Worm (Caenorhabditis elegans) whole organism, young adult: Measurements from ENCODE around the gene tag-89.

Experiments used
- B0035.1 ChIP-seq: sonication (generic microtip); optimal IDR thresholded peaks from 2 replicates; lab custom pipeline; 2016; ENCODE audit warnings: missing genetic modification characterization, mild to moderate bottlenecking, missing compliant biosample characterization, missing genotype, missing genetic modification reagents
- B0336.3 ChIP-seq: fragments of 200-800 bp; sonication (Bioruptor generic); IDR thresholded peaks from 2 replicates; pipeline ENCODE4 v1.3.6; 2022; ENCODE audit warnings: missing genetic modification characterization, missing compliant biosample characterization
- F23B12.7 ChIP-seq: sonication (generic microtip); optimal IDR thresholded peaks from 2 replicates; lab custom pipeline; 2017; ENCODE audit warnings: missing genetic modification characterization, mild to moderate bottlenecking, missing compliant biosample characterization, antibody characterized with exemption, moderate library complexity; ENCODE audit not compliant: insufficient read depth
- F49E8.2 ChIP-seq: sonication (generic microtip); optimal IDR thresholded peaks from 3 replicates; lab custom pipeline; 2017; ENCODE audit warnings: missing genetic modification characterization, mild to moderate bottlenecking, missing compliant biosample characterization, antibody characterized with exemption, moderate library complexity; ENCODE audit not compliant: insufficient read depth
- F52B5.7 ChIP-seq: sonication (generic microtip); optimal IDR thresholded peaks from 2 replicates; lab custom pipeline; 2016; ENCODE audit warnings: mild to moderate bottlenecking, missing genetic modification characterization, missing compliant biosample characterization
- F57A8.1 ChIP-seq: fragments of 200-800 bp; sonication (Bioruptor generic); optimal IDR thresholded peaks from 2 replicates; lab custom pipeline; 2018; ENCODE audit warnings: mild to moderate bottlenecking, missing genetic modification characterization, moderate library complexity, missing compliant biosample characterization
- K11D2.4 ChIP-seq: fragments of 200-800 bp; sonication (Bioruptor generic); IDR thresholded peaks from 2 replicates; pipeline ENCODE4 v1.3.6; 2022; ENCODE audit warnings: missing genetic modification reagents, missing genetic modification characterization, missing compliant biosample characterization
- K12H6.12 ChIP-seq: fragments of 200-800 bp; sonication (Bioruptor generic); optimal IDR thresholded peaks from 2 replicates; lab custom pipeline; 2018; ENCODE audit warnings: mild to moderate bottlenecking, missing genetic modification characterization, missing compliant biosample characterization
- T07F8.4 ChIP-seq: sonication (generic microtip); optimal IDR thresholded peaks from 2 replicates; lab custom pipeline; 2016; ENCODE audit warnings: mild to moderate bottlenecking, missing genetic modification characterization, moderate library complexity, missing compliant biosample characterization
- Y53F4B.3 ChIP-seq: fragments of 200-800 bp; sonication (Bioruptor generic); IDR thresholded peaks from 2 replicates; pipeline ENCODE4 v1.3.6; 2022; ENCODE audit warnings: missing genetic modification reagents, missing genetic modification characterization, missing compliant biosample characterization
- Y56A3A.18 ChIP-seq: fragments of 200-800 bp; sonication (Bioruptor generic); IDR thresholded peaks from 2 replicates; pipeline ENCODE4 v1.3.6; 2022; ENCODE audit warnings: missing genetic modification reagents, missing genetic modification characterization, missing compliant biosample characterization
- Y95B8A.8 ChIP-seq: fragments of 200-800 bp; sonication (Bioruptor generic); IDR thresholded peaks from 2 replicates; pipeline ENCODE4 v1.3.6; 2022; ENCODE audit warnings: missing genetic modification reagents, missing genetic modification characterization, missing compliant biosample characterization
- ama-1 ChIP-seq, 3 experiments: fragments of 150-350 bp in 1 of 3; sonication (generic microtip) in 2 of 3; optimal IDR thresholded peaks; 2 replicates each; lab custom pipeline; 2014 to 2018; ENCODE audit warnings: missing biosample characterization in 2 of 3, missing genetic modification characterization in 2 of 3, missing genetic modification reagents in 2 of 3
- aptf-2 ChIP-seq: fragments of 200-800 bp; sonication (Bioruptor generic); conservative IDR thresholded peaks from 2 replicates; pipeline ENCODE4 v1.3.6; 2022; ENCODE audit warnings: missing genetic modification reagents, missing genetic modification characterization, missing compliant biosample characterization
- aptf-3 ChIP-seq: fragments of 200-800 bp; sonication (Bioruptor generic); IDR thresholded peaks from 2 replicates; pipeline ENCODE4 v1.3.6; 2022; ENCODE audit warnings: missing genetic modification characterization, missing compliant biosample characterization
- attf-5 ChIP-seq: fragments of 200-800 bp; sonication (Bioruptor generic); optimal IDR thresholded peaks from 2 replicates; lab custom pipeline; 2018; ENCODE audit warnings: mild to moderate bottlenecking, missing genetic modification characterization, missing compliant biosample characterization
- bed-2 ChIP-seq: fragments of 200-800 bp; sonication (Bioruptor generic); IDR thresholded peaks from 2 replicates; pipeline ENCODE4 v1.3.6; 2022; ENCODE audit warnings: missing genetic modification reagents, missing genetic modification characterization, missing compliant biosample characterization
- cebp-1 ChIP-seq, 2 experiments: fragments of 200-800 bp in 1 of 2; sonication (Bioruptor generic) in 1 of 2; sonication (generic microtip) in 1 of 2; IDR thresholded peaks in 1 of 2; optimal IDR thresholded peaks in 1 of 2; 2 replicates each; pipeline versions ENCODE4 v1.3.6 to Lab custom; 2017 to 2022; ENCODE audit warnings: missing compliant biosample characterization in 2 of 2, missing genetic modification characterization in 2 of 2, mild to moderate bottlenecking in 1 of 2, missing genetic modification reagents in 1 of 2, moderate library complexity in 1 of 2
- ceh-79 ChIP-seq: sonication (generic microtip); optimal IDR thresholded peaks from 2 replicates; lab custom pipeline; 2017; ENCODE audit warnings: mild to moderate bottlenecking, missing genetic modification characterization, missing compliant biosample characterization
- chd-7 ChIP-seq: sonication (generic microtip); optimal IDR thresholded peaks from 2 replicates; lab custom pipeline; 2016; ENCODE audit warnings: mild to moderate bottlenecking, missing genetic modification characterization, moderate library complexity, missing compliant biosample characterization
- dox-1 ChIP-seq: fragments of 200-800 bp; sonication (Bioruptor generic); IDR thresholded peaks from 2 replicates; pipeline ENCODE4 v1.3.6; 2022; ENCODE audit warnings: missing genetic modification reagents, missing genetic modification characterization, missing compliant biosample characterization
- dpl-1 ChIP-seq: fragments of 150-350 bp; optimal IDR thresholded peaks from 2 replicates; lab custom pipeline; 2014; ENCODE audit warnings: missing biosample characterization, missing genetic modification reagents, missing genetic modification characterization
- efl-1 ChIP-seq: fragments of 150-350 bp; optimal IDR thresholded peaks from 2 replicates; lab custom pipeline; 2014; ENCODE audit warnings: missing biosample characterization, missing genetic modification reagents, missing genetic modification characterization
- egrh-3 ChIP-seq: fragments of 200-800 bp; sonication (Bioruptor generic); IDR thresholded peaks from 2 replicates; pipeline ENCODE4 v1.3.6; 2022; ENCODE audit warnings: missing genetic modification reagents, missing genetic modification characterization, missing compliant biosample characterization
- ekl-4 ChIP-seq: fragments of 200-800 bp; sonication (Bioruptor generic); IDR thresholded peaks from 2 replicates; pipeline ENCODE4 v1.3.6; 2022; ENCODE audit warnings: missing genetic modification reagents, missing genetic modification characterization, missing compliant biosample characterization
- gei-17 ChIP-seq: fragments of 200-800 bp; sonication (Bioruptor generic); optimal IDR thresholded peaks from 2 replicates; lab custom pipeline; 2018; ENCODE audit warnings: mild to moderate bottlenecking, missing genetic modification characterization, missing compliant biosample characterization
- hlh-12 ChIP-seq: sonication (generic microtip); optimal IDR thresholded peaks from 2 replicates; lab custom pipeline; 2016; ENCODE audit warnings: missing genetic modification characterization, missing compliant biosample characterization
- lag-1 ChIP-seq: fragments of 200-800 bp; sonication (Bioruptor generic); IDR thresholded peaks from 2 replicates; pipeline ENCODE4 v1.3.6; 2022; ENCODE audit warnings: missing genetic modification reagents, missing genetic modification characterization, missing compliant biosample characterization
- let-607 ChIP-seq, 2 experiments: fragments of 200-800 bp in 1 of 2; sonication (Bioruptor generic) in 1 of 2; sonication (generic microtip) in 1 of 2; optimal IDR thresholded peaks; 2 replicates each; lab custom pipeline; 2016 to 2018; ENCODE audit warnings: mild to moderate bottlenecking in 2 of 2, missing compliant biosample characterization in 2 of 2, missing genetic modification characterization in 2 of 2, moderate library complexity in 2 of 2, missing genotype in 1 of 2
- lin-26 ChIP-seq: fragments of 200-800 bp; sonication (Bioruptor generic); IDR thresholded peaks from 2 replicates; pipeline ENCODE4 v1.3.6; 2022; ENCODE audit warnings: missing genetic modification reagents, missing genetic modification characterization, missing compliant biosample characterization
- lin-40 ChIP-seq: sonication (generic microtip); optimal IDR thresholded peaks from 2 replicates; lab custom pipeline; 2016; ENCODE audit warnings: missing genetic modification characterization, mild to moderate bottlenecking, missing compliant biosample characterization, missing genotype, missing genetic modification reagents
- lin-54 ChIP-seq: fragments of 200-800 bp; sonication (Bioruptor generic); optimal IDR thresholded peaks from 2 replicates; lab custom pipeline; 2018; ENCODE audit warnings: mild to moderate bottlenecking, missing genetic modification characterization, missing compliant biosample characterization
- madf-3 ChIP-seq: fragments of 200-800 bp; sonication (Bioruptor generic); IDR thresholded peaks from 2 replicates; pipeline ENCODE4 v1.3.6; 2022; ENCODE audit warnings: missing genetic modification reagents, missing genetic modification characterization, missing compliant biosample characterization
- nhr-120 ChIP-seq: fragments of 200-800 bp; sonication (Bioruptor generic); IDR thresholded peaks from 2 replicates; pipeline ENCODE4 v1.3.6; 2022; ENCODE audit warnings: missing genetic modification characterization, missing compliant biosample characterization
- nhr-27 ChIP-seq: fragments of 200-800 bp; sonication (Bioruptor generic); optimal IDR thresholded peaks from 2 replicates; lab custom pipeline; 2018; ENCODE audit warnings: mild to moderate bottlenecking, missing genetic modification characterization, moderate library complexity, missing compliant biosample characterization
- pha-4 ChIP-seq: fragments of 150-350 bp; sonication (generic microtip); optimal IDR thresholded peaks from 2 replicates; lab custom pipeline; 2014; ENCODE audit warnings: missing biosample characterization, missing genetic modification reagents, missing genetic modification characterization
- repo-1 ChIP-seq: sonication (generic microtip); optimal IDR thresholded peaks from 2 replicates; lab custom pipeline; 2017; ENCODE audit warnings: mild to moderate bottlenecking, missing genetic modification characterization, missing compliant biosample characterization
- rpc-1 ChIP-seq, 2 experiments: fragments of 150-350 bp in 1 of 2; sonication (generic microtip) in 1 of 2; optimal IDR thresholded peaks; 2 replicates each; lab custom pipeline; 2014 to 2018; ENCODE audit warnings: missing biosample characterization in 1 of 2, missing genetic modification characterization in 1 of 2, missing genetic modification reagents in 1 of 2, missing genotype in 1 of 2
- snpc-1.3 ChIP-seq: sonication (generic microtip); optimal IDR thresholded peaks from 2 replicates; lab custom pipeline; 2017; ENCODE audit warnings: missing genetic modification characterization, mild to moderate bottlenecking, missing compliant biosample characterization, antibody characterized with exemption, moderate library complexity, missing genotype, missing genetic modification reagents; ENCODE audit not compliant: insufficient read depth
- snpc-4 ChIP-seq, 5 experiments: fragments of 150-350 bp in 1 of 5; sonication (generic microtip) in 4 of 5; optimal IDR thresholded peaks; 2 replicates each; lab custom pipeline; 2014 to 2018; ENCODE audit warnings: missing genetic modification characterization in 5 of 5, missing biosample characterization in 3 of 5, antibody characterized with exemption in 2 of 5, mild to moderate bottlenecking in 2 of 5, missing compliant biosample characterization in 2 of 5, missing genotype in 2 of 5, moderate library complexity in 2 of 5, missing genetic modification reagents in 1 of 5
- somi-1 ChIP-seq: fragments of 200-800 bp; sonication (Bioruptor generic); optimal IDR thresholded peaks from 2 replicates; lab custom pipeline; 2018; ENCODE audit warnings: mild to moderate bottlenecking, missing genetic modification characterization, missing compliant biosample characterization
- unc-130 ChIP-seq: sonication (generic microtip); optimal IDR thresholded peaks from 2 replicates; lab custom pipeline; 2016; ENCODE audit warnings: missing genetic modification reagents, missing genetic modification characterization, missing compliant biosample characterization
- xnd-1 ChIP-seq: sonication (generic microtip); optimal IDR thresholded peaks from 2 replicates; lab custom pipeline; 2016; ENCODE audit warnings: missing genotype, missing genetic modification reagents, missing genetic modification characterization, missing compliant biosample characterization
- ztf-18 ChIP-seq: sonication (generic microtip); optimal IDR thresholded peaks from 2 replicates; lab custom pipeline; 2016; ENCODE audit warnings: missing genotype, mild to moderate bottlenecking, missing genetic modification characterization, missing compliant biosample characterization
- ztf-3 ChIP-seq: fragments of 200-800 bp; sonication (Bioruptor generic); optimal IDR thresholded peaks from 2 replicates; lab custom pipeline; 2018; ENCODE audit warnings: mild to moderate bottlenecking, missing genetic modification characterization, missing compliant biosample characterization

Gene tag-89

ce11 chrIV:11372366-11372997, 21.9 kb upstream of the tag-89 start, which contains the start of gene cbd-1 (continued):
- no peak for TF ChIP-seq cebp-1 (GFP tag; IDR thresholded peaks at IDR 0.05; lab: Robert Waterston, UW)
- no peak for TF ChIP-seq cebp-1 (tag; optimal IDR thresholded peaks at IDR 0.05; lab: Kevin White, UChicago)
- TF ChIP-seq ama-1 (optimal IDR thresholded peaks at IDR 0.05; lab: Kevin White, UChicago): no peak
- no peak for TF ChIP-seq ama-1 (GFP tag; optimal IDR thresholded peaks at IDR 0.05; lab: Kevin White, UChicago)
- TF ChIP-seq F57A8.1 (GFP tag; lab: Kevin White, UChicago): no peak
- no peak for TF ChIP-seq bed-2 (GFP tag; lab: Robert Waterston, UW)
- no peak for TF ChIP-seq let-607 (tag; optimal IDR thresholded peaks at IDR 0.05; lab: Kevin White, UChicago)
- no peak for TF ChIP-seq K12H6.12 (tag; lab: Kevin White, UChicago)
- TF ChIP-seq repo-1 (tag; lab: Kevin White, UChicago): no peak
- peak; percentile 85 for TF ChIP-seq xnd-1 (tag; lab: Kevin White, UChicago)
- no peak for TF ChIP-seq snpc-1.3 (tag; lab: Kevin White, UChicago)
- no peak for TF ChIP-seq F23B12.7 (tag; lab: Kevin White, UChicago)
- peak; percentile 24 for TF ChIP-seq F49E8.2 (tag; lab: Kevin White, UChicago)
- no peak for TF ChIP-seq rpc-1 (optimal IDR thresholded peaks at IDR 0.05; lab: Kevin White, UChicago)
- TF ChIP-seq rpc-1 (tag; optimal IDR thresholded peaks at IDR 0.05; lab: Kevin White, UChicago): no peak
- TF ChIP-seq ztf-3 (GFP tag; lab: Kevin White, UChicago): no peak
- TF ChIP-seq hlh-12: no peak
- peak; percentile 81 for TF ChIP-seq dpl-1 (GFP tag; lab: Kevin White, UChicago)
- 0 out of 2 replicates have a peak, but pooled peaks have one; percentile 18 for TF ChIP-seq Y53F4B.3
- TF ChIP-seq B0035.1: no peak
- no peak for TF ChIP-seq dox-1 (GFP tag; lab: Robert Waterston, UW)
- TF ChIP-seq nhr-27 (tag; lab: Kevin White, UChicago): no peak
- TF ChIP-seq B0336.3: no peak
- TF ChIP-seq attf-5: no peak
- TF ChIP-seq lag-1 (GFP tag; lab: Robert Waterston, UW): no peak
- TF ChIP-seq ceh-79: no peak
- no peak for TF ChIP-seq Y56A3A.18 (GFP tag; lab: Robert Waterston, UW)
- no peak for TF ChIP-seq K11D2.4 (GFP tag; lab: Robert Waterston, UW)
- no peak for TF ChIP-seq somi-1 (GFP tag; lab: Kevin White, UChicago)
- peak; percentile 30 for TF ChIP-seq lin-54 (GFP tag; lab: Kevin White, UChicago)
- TF ChIP-seq lin-26 (GFP tag; lab: Robert Waterston, UW): no peak
- no peak for TF ChIP-seq snpc-4 (GFP tag; optimal IDR thresholded peaks at IDR 0.05; lab: Kevin White, UChicago)
- peak in 1 of 4 experiments; percentile 10 for TF ChIP-seq snpc-4 (tag; optimal IDR thresholded peaks at IDR 0.05; lab: Kevin White, UChicago)
- TF ChIP-seq ztf-18 (tag; lab: Kevin White, UChicago): no peak
- no peak for TF ChIP-seq gei-17
- no peak for TF ChIP-seq nhr-120 (GFP tag; lab: Robert Waterston, UW)
- TF ChIP-seq chd-7 (tag; lab: Kevin White, UChicago): no peak
- TF ChIP-seq aptf-2 (GFP tag; lab: Robert Waterston, UW): no peak
- TF ChIP-seq unc-130: no peak
- no peak for TF ChIP-seq aptf-3 (GFP tag; lab: Robert Waterston, UW)
- peak; percentile 96 for TF ChIP-seq efl-1 (GFP tag; lab: Kevin White, UChicago)
- 0 out of 2 replicates have a peak, but pooled peaks have one; percentile 76 for TF ChIP-seq madf-3 (GFP tag; lab: Robert Waterston, UW)
- TF ChIP-seq Y95B8A.8: 0 out of 2 replicates have a peak, but pooled peaks have one; percentile 57
- no peak for TF ChIP-seq T07F8.4 (tag; lab: Kevin White, UChicago)
- TF ChIP-seq egrh-3 (GFP tag; lab: Robert Waterston, UW): no peak
- TF ChIP-seq pha-4 (tag; lab: Kevin White, UChicago): no peak
- TF ChIP-seq F52B5.7: no peak
- TF ChIP-seq lin-40 (tag; lab: Kevin White, UChicago): no peak
- TF ChIP-seq ekl-4 (GFP tag; lab: Robert Waterston, UW): 0 out of 2 replicates have a peak, but pooled peaks have one; percentile 48
